Worm (Caenorhabditis elegans) whole organism, late embryonic: ENCODE results near the gene sru-48.

ENCODE experiments used
- C38D4.7 ChIP-seq: fragments of 200-800 bp; sonication (Bioruptor generic); optimal IDR thresholded peaks from 2 replicates; lab custom pipeline; 2018; ENCODE audit warnings: mild to moderate bottlenecking, missing genetic modification characterization, moderate library complexity, missing compliant biosample characterization
- T23F11.4 ChIP-seq: fragments of 200-800 bp; sonication (Bioruptor generic); optimal IDR thresholded peaks from 2 replicates; lab custom pipeline; 2018; ENCODE audit warnings: mild to moderate bottlenecking, missing genetic modification characterization, missing compliant biosample characterization
- ama-1 ChIP-seq: fragments of 150-350 bp; optimal IDR thresholded peaks from 2 replicates; lab custom pipeline; 2014
- ceh-19 ChIP-seq: fragments of 200-800 bp; sonication (Bioruptor generic); optimal IDR thresholded peaks from 2 replicates; lab custom pipeline; 2018; ENCODE audit warnings: mild to moderate bottlenecking, missing genetic modification characterization, missing compliant biosample characterization
- ceh-48 ChIP-seq: sonication (generic microtip); optimal IDR thresholded peaks from 2 replicates; lab custom pipeline; 2016; ENCODE audit warnings: missing genetic modification characterization, inconsistent platforms, missing compliant biosample characterization
- ets-4 ChIP-seq: sonication (generic microtip); optimal IDR thresholded peaks from 2 replicates; lab custom pipeline; 2016; ENCODE audit warnings: missing genetic modification characterization, missing compliant biosample characterization
- mec-3 ChIP-seq: sonication (generic microtip); optimal IDR thresholded peaks from 2 replicates; lab custom pipeline; 2016; ENCODE audit warnings: borderline replicate concordance, missing genetic modification characterization, missing compliant biosample characterization
- nfya-1 ChIP-seq: sonication (generic microtip); optimal IDR thresholded peaks from 2 replicates; lab custom pipeline; 2017; ENCODE audit warnings: missing genetic modification characterization, mild to moderate bottlenecking, missing compliant biosample characterization, antibody characterized with exemption, moderate library complexity
- nhr-11 ChIP-seq: fragments of 150-350 bp; optimal IDR thresholded peaks from 2 replicates; lab custom pipeline; 2014; ENCODE audit warnings: missing biosample characterization, missing genetic modification characterization
- nhr-232 ChIP-seq: sonication (generic microtip); optimal IDR thresholded peaks from 2 replicates; lab custom pipeline; 2016; ENCODE audit warnings: missing genetic modification characterization, missing compliant biosample characterization
- pha-4 ChIP-seq: fragments of 150-350 bp; optimal IDR thresholded peaks from 2 replicates; lab custom pipeline; 2018; ENCODE audit warnings: missing biosample characterization, missing genetic modification reagents, missing genetic modification characterization
- pqm-1 ChIP-seq: sonication (generic microtip); optimal IDR thresholded peaks from 2 replicates; lab custom pipeline; 2016; ENCODE audit warnings: missing genetic modification characterization, missing compliant biosample characterization
- unc-42 ChIP-seq: sonication (generic microtip); optimal IDR thresholded peaks from 2 replicates; lab custom pipeline; 2016; ENCODE audit warnings: missing genotype, missing genetic modification characterization, missing compliant biosample characterization

- no peak for TF ChIP-seq nhr-232 (tag; lab: Kevin White, UChicago)
- TF ChIP-seq T23F11.4, result no peak
- TF ChIP-seq mec-3 (tag; lab: Kevin White, UChicago), result no peak
- TF ChIP-seq C38D4.7, result no peak
- TF ChIP-seq ama-1 (lab: Kevin White, UChicago), result no peak
- no peak for TF ChIP-seq ceh-48 (tag; lab: Kevin White, UChicago)
- TF ChIP-seq nhr-11, result no peak
- TF ChIP-seq pqm-1 (tag; lab: Kevin White, UChicago), result no peak
- no peak for TF ChIP-seq nfya-1 (tag; lab: Kevin White, UChicago)
- TF ChIP-seq pha-4 (tag; lab: Kevin White, UChicago), result no peak
- no peak for TF ChIP-seq ceh-19 (GFP tag; lab: Kevin White, UChicago)
- TF ChIP-seq unc-42 (tag; lab: Kevin White, UChicago), result peak; percentile 82
- TF ChIP-seq ets-4 (tag; lab: Kevin White, UChicago), result no peak
Measured at ce11 chrX:5210524-5210923, 30.6 kb downstream of the sru-48 start.
